5 worm cellular contexts compared by ENCODE assay signal in the genomic region with DNA sequence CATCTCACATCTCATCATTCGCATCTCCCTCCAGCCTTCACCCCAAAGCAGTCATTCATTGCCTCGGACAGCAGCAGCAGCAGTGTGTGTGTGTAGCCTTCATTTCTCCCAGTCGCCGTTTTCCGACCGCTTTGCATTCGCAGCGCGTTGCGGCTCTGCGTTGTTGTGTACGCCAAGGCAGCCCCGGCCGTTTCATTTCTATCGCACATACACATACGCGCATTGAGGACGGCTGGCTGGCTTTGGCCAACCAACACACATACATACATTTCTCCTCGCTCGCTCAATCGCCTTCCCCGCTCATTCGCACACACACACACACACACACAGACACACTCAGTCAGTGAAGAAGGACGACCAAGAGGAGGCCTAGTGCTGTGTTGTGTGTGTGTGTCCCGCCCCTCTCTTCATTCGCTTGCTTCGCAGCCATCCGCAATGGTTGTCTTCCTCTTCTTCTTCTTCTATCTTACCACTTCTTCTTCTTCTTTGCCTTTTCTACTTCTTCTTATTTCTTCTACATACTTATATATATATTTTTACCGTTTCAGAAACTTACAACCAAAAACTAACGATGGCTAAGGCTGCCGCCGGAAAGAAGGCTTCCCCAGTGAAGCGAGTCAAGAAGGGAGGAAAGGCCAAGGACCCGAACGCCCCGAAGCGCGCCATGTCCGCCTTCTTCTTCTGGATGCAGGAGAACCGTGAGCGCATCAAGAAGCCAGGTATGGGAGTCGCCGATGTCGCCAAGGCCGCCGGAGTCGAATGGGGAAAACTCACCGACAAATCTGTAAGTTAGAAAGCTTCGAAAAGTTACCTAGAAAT.
TF ChIP-seq lines count a peak whose summit lies in the region.

Gene hmg-1.1 (plus strand): TSS at position 549 of the 819 bp plus-strand sequence.

TF ChIP-seq in whole organism, L1 larva, 84 proteins besides CTCF, POLR2A, EP300 and RAD21 (continues in another document):
- TF ChIP-seq isw-1 (GFP tag; IDR thresholded peaks at IDR 0.05; lab: Robert Waterston, UW) (peak; percentile 12; the same call in 1 of the 2 replicates), nhr-237 (tag; optimal IDR thresholded peaks at IDR 0.05; lab: Kevin White, UChicago) (no peak), C04F5.9 (tag; optimal IDR thresholded peaks at IDR 0.05; lab: Kevin White, UChicago) (no peak), sox-4 (tag; optimal IDR thresholded peaks at IDR 0.05; lab: Kevin White, UChicago) (no peak), xbp-1 (tag; optimal IDR thresholded peaks at IDR 0.05; lab: Kevin White, UChicago) (peak; percentile 57), grh-1 (GFP tag; IDR thresholded peaks at IDR 0.05; lab: Robert Waterston, UW) (no peak), ceh-90 (tag; optimal IDR thresholded peaks at IDR 0.05; lab: Kevin White, UChicago) (no peak), nhr-11 (tag; optimal IDR thresholded peaks at IDR 0.05; lab: Kevin White, UChicago) (no peak), tlp-1 (tag; optimal IDR thresholded peaks at IDR 0.05; lab: Kevin White, UChicago) (no peak), ceh-63 (GFP tag; optimal IDR thresholded peaks at IDR 0.05; lab: Kevin White, UChicago) (no peak), ceh-8 (GFP tag; optimal IDR thresholded peaks at IDR 0.05; lab: Kevin White, UChicago) (peak; percentile 71), nhr-47 (tag; optimal IDR thresholded peaks at IDR 0.05; lab: Kevin White, UChicago) (peak; percentile 67), egl-27 (tag; optimal IDR thresholded peaks at IDR 0.05; lab: Kevin White, UChicago) (no peak), nhr-76 (tag; optimal IDR thresholded peaks at IDR 0.05; lab: Kevin White, UChicago) (no peak), hpl-2 (GFP tag; optimal IDR thresholded peaks at IDR 0.05; lab: Kevin White, UChicago) (no peak), blmp-1 (tag; optimal IDR thresholded peaks at IDR 0.05; lab: Kevin White, UChicago) (peak; percentile 71), elt-3 (tag; optimal IDR thresholded peaks at IDR 0.05; lab: Kevin White, UChicago) (peak in 1 of 6 experiments; percentile 26)

TF ChIP-seq in whole organism, L3 larva, 47 proteins besides CTCF, POLR2A, EP300 and RAD21 (continues in another document):
- TF ChIP-seq hmg-11 (tag; optimal IDR thresholded peaks at IDR 0.05; lab: Kevin White, UChicago) (peak; percentile 96), lin-39 (tag; optimal IDR thresholded peaks at IDR 0.05; lab: Kevin White, UChicago) (peak; percentile 11), nhr-11 (tag; optimal IDR thresholded peaks at IDR 0.05; lab: Kevin White, UChicago) (no peak), tbx-2 (tag; optimal IDR thresholded peaks at IDR 0.05; lab: Kevin White, UChicago) (peak; percentile 17), ceh-9 (tag; optimal IDR thresholded peaks at IDR 0.05; lab: Kevin White, UChicago) (no peak), nhr-237 (tag; optimal IDR thresholded peaks at IDR 0.05; lab: Kevin White, UChicago) (no peak), daf-12 (tag; optimal IDR thresholded peaks at IDR 0.05; lab: Kevin White, UChicago) (no peak), fos-1 (tag; optimal IDR thresholded peaks at IDR 0.05; lab: Kevin White, UChicago) (no peak), pha-4 (tag; optimal IDR thresholded peaks at IDR 0.05; lab: Kevin White, UChicago) (peak; percentile 83), nhr-43 (tag; optimal IDR thresholded peaks at IDR 0.05; lab: Kevin White, UChicago; ENCODE audit: poor library complexity, severe bottlenecking) (peak; percentile 22), aly-2 (tag; optimal IDR thresholded peaks at IDR 0.05; lab: Kevin White, UChicago) (no peak), unc-62 (GFP tag; optimal IDR thresholded peaks at IDR 0.05; lab: Kevin White, UChicago) (no peak), fkh-10 (GFP tag; optimal IDR thresholded peaks at IDR 0.05; lab: Kevin White, UChicago) (no peak), egl-5 (tag; optimal IDR thresholded peaks at IDR 0.05; lab: Kevin White, UChicago) (peak; percentile 0), nhr-23 (tag; optimal IDR thresholded peaks at IDR 0.05; lab: Kevin White, UChicago) (peak; percentile 66), ceh-16 (tag; optimal IDR thresholded peaks at IDR 0.05; lab: Kevin White, UChicago) (no peak), fkh-2 (tag; optimal IDR thresholded peaks at IDR 0.05; lab: Kevin White, UChicago) (no peak)

TF ChIP-seq in whole organism, early embryonic, 17 proteins besides CTCF, POLR2A, EP300 and RAD21:
- TF ChIP-seq ceh-36 (tag; optimal IDR thresholded peaks at IDR 0.05; lab: Kevin White, UChicago) (peak; percentile 17), hnd-1 (tag; optimal IDR thresholded peaks at IDR 0.05; lab: Kevin White, UChicago) (no peak), F13C5.2 (tag; optimal IDR thresholded peaks at IDR 0.05; lab: Kevin White, UChicago) (peak; percentile 82), aly-1 (tag; optimal IDR thresholded peaks at IDR 0.05; lab: Kevin White, UChicago) (peak; percentile 21), hmg-4 (GFP tag; optimal IDR thresholded peaks at IDR 0.05; lab: Kevin White, UChicago) (peak; percentile 97), sea-1 (GFP tag; conservative IDR thresholded peaks at IDR 0.05; lab: Robert Waterston, UW) (peak; percentile 78), ama-1 (optimal IDR thresholded peaks at IDR 0.05; lab: Kevin White, UChicago) (peak; percentile 86), ceh-13 (GFP tag; optimal IDR thresholded peaks at IDR 0.05; lab: Kevin White, UChicago) (peak; percentile 33), pes-1 (GFP tag; IDR thresholded peaks at IDR 0.05; lab: Robert Waterston, UW) (peak; percentile 55; the same call in 1 of the 2 replicates), scrt-1 (GFP tag; IDR thresholded peaks at IDR 0.05; lab: Robert Waterston, UW) (no peak), ets-7 (tag; optimal IDR thresholded peaks at IDR 0.05; lab: Kevin White, UChicago) (no peak), tbx-11 (GFP tag; IDR thresholded peaks at IDR 0.05; lab: Robert Waterston, UW) (peak; percentile 48; the same call in 1 of the 2 replicates), flt-1 (GFP tag; IDR thresholded peaks at IDR 0.05; lab: Robert Waterston, UW) (peak; percentile 19; the same call in 1 of the 2 replicates)

TF ChIP-seq in whole organism, midembryonic, 9 proteins besides CTCF, POLR2A, EP300 and RAD21:
- peak; percentile 82 for TF ChIP-seq ztf-23 (GFP tag; IDR thresholded peaks at IDR 0.05; lab: Robert Waterston, UW)
- TF ChIP-seq klf-2 (GFP tag; conservative IDR thresholded peaks at IDR 0.05; lab: Robert Waterston, UW) = no peak
- peak; percentile 80; the same call in 1 of the 2 replicates for TF ChIP-seq flt-1 (GFP tag; IDR thresholded peaks at IDR 0.05; lab: Robert Waterston, UW)
- TF ChIP-seq med-1 (GFP tag; optimal IDR thresholded peaks at IDR 0.05; lab: Kevin White, UChicago; ENCODE audit: insufficient read depth) = no peak
- TF ChIP-seq cog-1 (tag; optimal IDR thresholded peaks at IDR 0.05; lab: Kevin White, UChicago) = peak; percentile 72
- TF ChIP-seq ref-1 (GFP tag; conservative IDR thresholded peaks at IDR 0.05; lab: Robert Waterston, UW) = no peak
- TF ChIP-seq tab-1 (GFP tag; IDR thresholded peaks at IDR 0.05; lab: Robert Waterston, UW) = no peak
- TF ChIP-seq T22C8.4 (GFP tag; IDR thresholded peaks at IDR 0.05; lab: Robert Waterston, UW) = no peak
- TF ChIP-seq ztf-29 (GFP tag; IDR thresholded peaks at IDR 0.05; lab: Robert Waterston, UW) = peak; percentile 41; the same call in 1 of the 2 replicates
TF ChIP-seq in whole organism, midembryonic: peak in this region for 4.

TF ChIP-seq in whole organism, young adult, 124 proteins besides CTCF, POLR2A, EP300 and RAD21 (continues in another document):
- peak; percentile 55 for TF ChIP-seq tbp1 (GFP tag; optimal IDR thresholded peaks at IDR 0.05; lab: Kevin White, UChicago)
- peak; percentile 41 for TF ChIP-seq ZK185.1 (tag; optimal IDR thresholded peaks at IDR 0.05; lab: Kevin White, UChicago; ENCODE audit: poor library complexity, severe bottlenecking)
- TF ChIP-seq F23B12.7 (tag; optimal IDR thresholded peaks at IDR 0.05; lab: Kevin White, UChicago; ENCODE audit: insufficient read depth) = no peak
- TF ChIP-seq ccch-3 (GFP tag; optimal IDR thresholded peaks at IDR 0.05; lab: Kevin White, UChicago) = no peak
- TF ChIP-seq gei-17 (GFP tag; optimal IDR thresholded peaks at IDR 0.05; lab: Kevin White, UChicago) = peak; percentile 49
- TF ChIP-seq egl-44 (GFP tag; IDR thresholded peaks at IDR 0.05; lab: Robert Waterston, UW) = peak; percentile 56; the same call in 1 of the 2 replicates
- TF ChIP-seq madf-6 (GFP tag; IDR thresholded peaks at IDR 0.05; lab: Robert Waterston, UW) = no peak
- 0 out of 2 replicates have a peak, but pooled peaks have one; percentile 36 for TF ChIP-seq rcor-1 (GFP tag; IDR thresholded peaks at IDR 0.05; lab: Robert Waterston, UW)
- TF ChIP-seq mxl-1 (tag; optimal IDR thresholded peaks at IDR 0.05; lab: Kevin White, UChicago) = no peak
- TF ChIP-seq fkh-3 (tag; optimal IDR thresholded peaks at IDR 0.05; lab: Kevin White, UChicago) = no peak
- TF ChIP-seq ztf-3 (GFP tag; optimal IDR thresholded peaks at IDR 0.05; lab: Kevin White, UChicago) = no peak
- no peak for TF ChIP-seq D2030.7 (GFP tag; IDR thresholded peaks at IDR 0.05; lab: Robert Waterston, UW)
- no peak for TF ChIP-seq egl-18 (GFP tag; IDR thresholded peaks at IDR 0.05; lab: Robert Waterston, UW)
- peak; percentile 29 for TF ChIP-seq zim-3 (tag; optimal IDR thresholded peaks at IDR 0.05; lab: Kevin White, UChicago)
- 0 out of 2 replicates have a peak, but pooled peaks have one; percentile 52 for TF ChIP-seq madf-3 (GFP tag; IDR thresholded peaks at IDR 0.05; lab: Robert Waterston, UW)
- TF ChIP-seq lin-35 (GFP tag; optimal IDR thresholded peaks at IDR 0.05; lab: Kevin White, UChicago) = peak in 1 of 3 experiments; percentile 75
- TF ChIP-seq attf-5 (GFP tag; optimal IDR thresholded peaks at IDR 0.05; lab: Kevin White, UChicago) = peak; percentile 81
- TF ChIP-seq K12H6.12 (tag; optimal IDR thresholded peaks at IDR 0.05; lab: Kevin White, UChicago) = peak; percentile 86
- peak; percentile 35 for TF ChIP-seq akir-1 (GFP tag; optimal IDR thresholded peaks at IDR 0.05; lab: Kevin White, UChicago)
- TF ChIP-seq dox-1 (GFP tag; IDR thresholded peaks at IDR 0.05; lab: Robert Waterston, UW) = peak; percentile 88
- no peak for TF ChIP-seq F57A8.1 (GFP tag; optimal IDR thresholded peaks at IDR 0.05; lab: Kevin White, UChicago)
- peak; percentile 83; the same call in 1 of the 2 replicates for TF ChIP-seq cebp-2 (GFP tag; IDR thresholded peaks at IDR 0.05; lab: Robert Waterston, UW)
- no peak for TF ChIP-seq B0035.1 (tag; optimal IDR thresholded peaks at IDR 0.05; lab: Kevin White, UChicago)
- TF ChIP-seq nhr-80 (tag; optimal IDR thresholded peaks at IDR 0.05; lab: Kevin White, UChicago) = peak; percentile 93
- TF ChIP-seq nhr-120 (GFP tag; IDR thresholded peaks at IDR 0.05; lab: Robert Waterston, UW) = no peak
- 0 out of 2 replicates have a peak, but pooled peaks have one; percentile 42 for TF ChIP-seq aptf-2 (GFP tag; conservative IDR thresholded peaks at IDR 0.05; lab: Robert Waterston, UW)
- no peak for TF ChIP-seq attf-6 (GFP tag; IDR thresholded peaks at IDR 0.05; lab: Robert Waterston, UW)
- TF ChIP-seq snpc-3.4 (tag; optimal IDR thresholded peaks at IDR 0.05; lab: Kevin White, UChicago) = no peak
- no peak for TF ChIP-seq mel-28 (tag; optimal IDR thresholded peaks at IDR 0.05; lab: Kevin White, UChicago; ENCODE audit: borderline replicate concordance)

Comparison
In these comparisons a context has a peak if more than half of its experiments do, and no peak if none do; other contexts are left out.
1. Of the 8 proteins assayed by ChIP-seq in both whole organism, young adult and whole organism, L1 larva: peak only in whole organism, young adult: none; only in whole organism, L1 larva: dpl-1, efl-1 and unc-130; in both: nhr-90 and snpc-4; in neither: 2; mixed calls (peak in some experiments, not most) for 1.